Worm (Caenorhabditis elegans) whole organism, dauer: ENCODE data around the gene epic-1.

Source experiments
- unc-62 ChIP-seq: sonication (generic microtip); optimal IDR thresholded peaks from 2 replicates; lab custom pipeline; 2017; ENCODE audit warnings: missing biosample characterization, missing genetic modification reagents, missing genetic modification characterization

Gene epic-1

DNA sequence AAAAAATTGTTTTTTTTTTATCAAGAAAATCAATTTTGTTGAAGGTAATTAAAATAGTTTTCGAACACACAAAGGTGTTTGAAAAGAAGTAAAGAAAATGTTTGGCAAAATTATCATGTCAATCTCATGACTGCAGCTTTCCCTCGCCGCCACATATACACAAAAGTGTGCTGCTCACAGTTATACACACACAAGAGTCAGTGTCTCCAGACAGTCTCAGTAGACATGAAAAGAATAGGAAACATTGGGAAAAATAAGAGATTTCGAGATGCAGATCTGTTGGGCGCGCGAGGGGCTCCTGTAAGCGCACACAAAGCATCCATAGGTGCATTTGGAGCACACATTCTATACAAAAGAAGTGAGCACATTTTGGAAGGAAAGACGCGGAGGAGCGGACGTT lies 23.4 kb downstream of the epic-1 start:
- TF ChIP-seq unc-62: no peak

DNA sequence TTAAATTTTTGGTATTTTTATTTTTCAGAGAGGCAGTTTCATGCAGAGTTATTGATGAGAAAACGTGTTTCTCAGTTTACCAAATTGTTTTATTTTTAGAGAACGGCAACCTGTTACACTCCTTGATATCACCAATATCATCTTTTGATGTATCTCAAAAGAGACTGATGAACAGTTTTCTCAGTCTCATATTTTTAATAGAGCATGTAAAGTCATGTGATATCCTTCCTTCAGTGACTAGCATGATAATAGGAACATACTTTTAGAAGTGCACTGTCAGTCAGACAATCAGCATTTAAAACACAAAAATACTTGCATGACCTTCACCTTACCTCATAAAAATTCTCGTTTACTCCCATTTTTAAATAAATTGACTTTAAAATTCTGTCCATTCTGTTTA lies 29.2 kb downstream of the epic-1 start, which contains the start of gene F11E6.11:
Gene F11E6.11 (plus strand): TSS at position 325 of the 400 bp plus-strand sequence.
- no peak for TF ChIP-seq unc-62

DNA sequence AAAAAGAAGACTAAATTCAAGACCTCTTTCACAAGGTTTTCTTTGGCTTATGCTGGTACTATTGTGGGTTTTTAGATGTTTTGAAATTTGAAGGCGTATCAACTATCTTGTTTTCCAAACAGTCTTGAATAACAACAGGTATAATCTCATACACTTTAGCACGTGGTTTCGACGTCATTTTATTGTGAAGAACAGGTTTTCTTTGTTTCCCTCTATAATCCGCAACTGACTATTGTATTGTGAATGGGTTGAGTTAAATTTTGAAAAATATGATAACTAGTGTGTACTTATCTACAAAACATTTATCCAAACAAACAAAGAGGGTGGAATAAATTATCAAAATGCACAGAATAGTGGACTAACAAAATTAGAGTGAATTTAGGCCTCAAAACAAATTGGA lies 30.5 kb downstream of the epic-1 start:
- TF ChIP-seq unc-62: no peak

DNA sequence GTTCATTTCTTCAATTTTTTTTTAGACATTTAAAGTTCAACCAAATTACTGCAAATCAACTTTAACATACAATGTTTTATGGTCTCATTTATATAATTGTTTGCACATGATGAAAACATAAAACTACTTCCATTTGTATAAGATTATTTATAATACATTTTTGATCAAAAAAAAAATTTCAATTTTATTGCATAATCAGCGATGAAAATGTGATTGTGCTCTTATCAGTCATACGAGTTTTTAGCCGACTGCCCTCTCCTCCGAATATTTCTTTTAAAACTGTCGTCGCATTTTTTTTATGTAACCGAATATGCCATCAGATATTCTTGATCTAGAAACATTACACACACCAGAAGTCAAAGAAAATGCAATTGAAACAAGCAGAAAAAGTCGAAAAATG lies 31.3 kb downstream of the epic-1 start, which contains the start of gene F08A7.1:
Gene F08A7.1 (plus strand): TSS at position 191 of the 400 bp plus-strand sequence.
- TF ChIP-seq unc-62: no peak

DNA sequence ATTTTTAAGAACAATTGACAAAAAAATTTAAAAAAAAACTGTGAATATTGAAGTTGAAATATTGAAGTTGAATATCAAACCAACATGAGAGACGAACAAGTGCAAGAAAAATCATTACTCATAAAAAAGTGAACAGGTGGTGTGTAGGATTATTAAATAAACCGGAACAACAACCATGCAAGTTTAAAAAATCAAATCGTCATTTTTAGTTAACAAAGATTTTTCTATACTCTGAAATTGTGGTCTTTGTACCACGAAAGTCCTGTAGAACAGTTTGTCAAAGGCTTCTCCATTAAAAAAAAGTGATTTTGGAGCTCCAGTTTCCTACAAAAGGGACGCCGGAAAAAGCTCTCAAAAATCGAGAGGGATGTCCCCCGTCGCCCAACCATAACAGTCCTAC lies 31.7 kb downstream of the epic-1 start, which contains the start of gene C06A12.19:
Gene C06A12.19 (minus strand): TSS at position 101 of the 400 bp plus-strand sequence.
- TF ChIP-seq unc-62: no peak

DNA sequence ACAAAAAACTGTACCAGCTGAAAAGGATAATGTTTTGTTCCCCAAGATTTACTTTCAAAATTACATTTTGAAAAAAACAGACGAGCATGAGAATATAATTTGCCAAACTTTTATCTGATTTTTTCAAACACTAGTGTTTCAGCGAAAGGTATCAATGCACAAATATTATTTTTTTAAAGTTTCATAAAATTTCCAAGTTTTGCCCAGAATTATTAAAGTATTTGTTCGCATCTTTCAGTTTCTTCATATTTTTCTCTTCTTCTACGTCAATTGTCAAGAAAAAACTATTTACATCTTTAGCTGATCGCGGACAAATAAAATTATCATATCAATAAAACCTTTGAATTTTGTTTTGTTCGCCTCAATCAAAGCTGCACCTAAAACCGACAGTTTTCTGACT lies 34.7 kb downstream of the epic-1 start, which contains the start of gene C06A12.8:
Gene C06A12.8 (plus strand): TSS at position 301 of the 400 bp plus-strand sequence.
- TF ChIP-seq unc-62: no peak

DNA sequence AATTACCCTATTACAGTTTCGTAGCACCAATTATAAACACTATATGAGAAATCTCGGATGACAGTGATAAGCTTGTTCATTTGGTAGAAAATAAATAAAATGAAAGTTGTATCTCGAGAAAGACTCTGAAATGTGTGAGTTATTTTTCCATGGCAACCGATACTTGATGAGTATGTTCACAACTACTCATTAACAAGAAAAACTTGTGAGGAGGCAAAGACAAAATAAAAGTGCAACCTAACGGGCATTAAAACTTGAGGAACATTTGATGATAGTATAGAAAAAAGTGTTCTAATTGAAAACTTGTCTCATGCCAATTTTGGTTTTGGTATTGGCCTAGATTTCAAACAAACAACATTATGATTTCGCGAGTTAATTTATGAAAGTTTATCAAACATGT lies 35.2 kb downstream of the epic-1 start, which contains the start of gene gcy-27:
Gene gcy-27 (minus strand): TSS at position 101 of the 400 bp plus-strand sequence.
- TF ChIP-seq unc-62: no peak

DNA sequence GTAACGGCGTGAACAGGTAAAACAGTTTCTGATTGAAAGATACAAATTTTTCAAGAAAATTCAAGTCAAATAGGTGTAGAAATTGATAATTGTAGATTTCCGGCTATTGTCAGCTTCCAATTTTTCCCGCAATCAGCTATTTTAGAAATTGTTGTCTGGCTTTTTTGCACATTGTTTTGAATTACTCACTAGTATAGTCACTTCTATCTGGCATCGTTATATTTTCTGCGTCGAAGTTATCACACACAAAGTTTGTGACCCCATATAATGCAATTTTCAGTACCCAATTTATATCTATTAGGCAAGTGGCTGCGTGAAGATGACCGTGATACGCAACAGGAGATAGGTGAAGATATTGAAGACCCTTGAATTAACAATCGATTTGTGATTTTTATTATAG lies 36.5 kb downstream of the epic-1 start:
- no peak for TF ChIP-seq unc-62

DNA sequence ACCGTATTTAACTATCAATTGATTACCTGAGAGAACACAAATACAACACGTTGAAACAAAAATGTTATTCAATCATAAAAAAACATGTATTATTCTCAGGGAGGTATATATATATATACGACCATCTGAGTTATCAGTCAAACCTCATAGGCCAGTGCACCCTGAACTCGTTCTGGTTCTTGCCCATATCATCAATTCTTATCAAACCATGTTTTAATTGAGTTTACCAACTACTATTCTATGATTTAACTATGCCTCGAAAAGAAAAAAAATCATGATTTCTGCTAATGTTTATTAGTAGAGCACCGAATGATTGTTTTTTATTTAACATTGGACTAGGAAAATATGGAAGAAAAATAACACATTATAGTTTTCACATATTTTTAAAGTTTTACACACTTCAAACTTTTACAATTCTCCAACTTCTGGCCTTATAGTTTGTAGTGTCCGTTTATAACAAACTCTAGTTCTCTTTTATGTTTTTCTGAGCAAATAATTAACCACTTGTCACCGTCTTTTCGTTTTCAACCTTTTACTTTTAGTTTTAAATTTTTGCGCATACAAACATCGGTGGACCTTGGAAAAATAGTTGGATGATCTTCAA lies 39.4 kb downstream of the epic-1 start:
- TF ChIP-seq unc-62: no peak

DNA sequence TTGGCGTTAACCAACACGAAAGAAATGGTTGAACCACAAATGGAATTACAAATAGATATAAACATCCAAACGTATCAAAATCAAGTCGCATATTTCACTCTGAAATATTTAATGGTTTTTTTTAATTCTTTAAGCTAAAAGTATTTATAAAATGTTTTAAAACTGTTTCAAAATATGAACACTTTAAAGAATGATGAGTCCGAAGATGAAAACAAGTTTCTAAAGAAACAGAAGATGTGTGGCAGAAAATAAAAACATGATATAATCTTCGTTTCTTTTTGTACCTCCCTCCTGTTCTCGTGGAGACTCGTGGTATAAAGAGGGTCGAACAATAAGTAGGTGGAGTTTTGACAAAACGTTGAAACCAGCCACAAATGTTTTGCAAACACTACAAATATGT lies 40.4 kb downstream of the epic-1 start, which contains the start of gene lact-6:
Gene lact-6 (minus strand): TSS at position 101 of the 400 bp plus-strand sequence.
- no peak for TF ChIP-seq unc-62

DNA sequence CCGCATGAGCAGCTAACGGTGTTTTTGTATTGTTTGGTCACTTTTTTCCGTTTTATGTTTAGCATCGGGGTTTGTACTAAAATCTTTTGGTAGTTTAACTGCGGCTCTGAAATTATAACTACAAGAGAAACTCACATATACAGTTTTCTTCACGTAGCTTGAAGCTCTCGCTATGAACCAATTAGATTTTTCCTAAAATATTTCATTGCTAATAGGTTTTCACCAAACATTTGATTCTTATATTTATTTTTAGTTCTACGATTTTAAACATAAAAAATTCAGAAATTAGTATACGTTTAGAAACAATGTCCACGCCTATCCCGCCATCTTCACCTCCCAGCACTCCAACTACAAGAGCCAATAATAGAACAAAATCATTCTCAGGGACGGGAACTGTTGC lies 44.3 kb downstream of the epic-1 start, which contains the start of gene C06A12.3:
Gene C06A12.3 (plus strand): TSS at position 301 of the 400 bp plus-strand sequence.
- TF ChIP-seq unc-62: no peak

DNA sequence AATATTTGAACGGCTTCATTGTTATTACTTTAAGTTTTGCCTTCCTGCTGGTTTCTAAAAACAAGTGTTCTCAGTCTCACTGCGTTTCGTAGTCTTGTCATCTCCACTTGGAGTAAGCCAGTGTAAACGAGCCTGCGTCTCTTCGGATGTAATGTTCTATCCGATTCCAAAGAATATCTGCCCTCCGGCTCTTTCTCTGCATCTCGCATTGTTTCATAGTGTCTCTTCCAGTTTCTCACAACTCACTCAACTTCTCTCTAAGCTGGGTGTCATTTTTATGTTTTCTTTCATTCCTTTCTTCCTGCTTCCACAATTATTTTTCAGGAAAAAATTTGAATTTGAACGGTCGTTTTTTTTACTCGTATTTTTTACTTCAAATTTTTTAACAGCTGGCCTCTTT lies 44.8 kb downstream of the epic-1 start:
- TF ChIP-seq unc-62: no peak
